Worm (Caenorhabditis elegans) whole organism, L4 larva: ENCODE results near the gene sup-26.

Experiments
- F44E2.7 ChIP-seq: fragments of 200-800 bp; sonication (Bioruptor generic); IDR thresholded peaks from 2 replicates; pipeline ENCODE4 v2.1.2; 2022; ENCODE audit warnings: missing genetic modification characterization, missing compliant biosample characterization
- F49E8.2 ChIP-seq: sonication (generic microtip); optimal IDR thresholded peaks from 2 replicates; lab custom pipeline; 2016; ENCODE audit warnings: missing compliant biosample characterization, mild to moderate bottlenecking, missing genetic modification characterization, borderline replicate concordance
- Y48G9A.11 ChIP-seq: fragments of 200-800 bp; sonication (Bioruptor generic); IDR thresholded peaks from 2 replicates; pipeline ENCODE4 v1.3.6; 2022; ENCODE audit warnings: missing genetic modification reagents, missing genetic modification characterization, missing compliant biosample characterization
- Y5F2A.4 ChIP-seq: fragments of 200-800 bp; sonication (Bioruptor generic); optimal IDR thresholded peaks from 2 replicates; lab custom pipeline; 2018; ENCODE audit warnings: mild to moderate bottlenecking, missing genetic modification characterization, missing compliant biosample characterization
- ZK546.5 ChIP-seq, 2 experiments: sonication (generic microtip); optimal IDR thresholded peaks; 2 replicates each; lab custom pipeline; 2017; ENCODE audit warnings: missing biosample characterization in 2 of 2, missing genetic modification characterization in 2 of 2
- aha-1 ChIP-seq: fragments of 150-350 bp; peaks from one replicate; lab custom pipeline; 2014; ENCODE audit warnings: missing biosample characterization, missing genetic modification characterization
- attf-4 ChIP-seq: sonication (generic microtip); optimal IDR thresholded peaks from 3 replicates; lab custom pipeline; 2017; ENCODE audit warnings: missing biosample characterization, missing genetic modification characterization
- ceh-20 ChIP-seq: fragments of 200-800 bp; sonication (Bioruptor generic); IDR thresholded peaks from 2 replicates; pipeline ENCODE4 v1.3.6; 2022; ENCODE audit warnings: missing genetic modification reagents, missing genetic modification characterization, missing compliant biosample characterization
- ceh-28 ChIP-seq: fragments of 150-350 bp; optimal IDR thresholded peaks from 2 replicates; lab custom pipeline; 2014; ENCODE audit warnings: missing biosample characterization, missing genetic modification reagents, missing genetic modification characterization
- ceh-62 ChIP-seq: sonication (generic microtip); optimal IDR thresholded peaks from 2 replicates; lab custom pipeline; 2017; ENCODE audit warnings: missing biosample characterization, missing genetic modification characterization
- ces-1 ChIP-seq: fragments of 150-350 bp; sonication (generic microtip); optimal IDR thresholded peaks from 4 replicates; lab custom pipeline; 2014; ENCODE audit warnings: missing biosample characterization, missing genetic modification reagents, missing genetic modification characterization
- daf-16 ChIP-seq, 3 experiments: sonication (generic microtip); optimal IDR thresholded peaks; 2 replicates each; lab custom pipeline; 2016 to 2017; ENCODE audit warnings: missing genetic modification characterization in 3 of 3, missing genetic modification reagents in 3 of 3, mild to moderate bottlenecking in 2 of 3, missing compliant biosample characterization in 2 of 3, missing biosample characterization in 1 of 3, moderate library complexity in 1 of 3
- dpl-1 ChIP-seq: fragments of 150-350 bp; optimal IDR thresholded peaks from 2 replicates; lab custom pipeline; 2014; ENCODE audit warnings: missing biosample characterization, missing genetic modification reagents, missing genetic modification characterization
- fkh-10 ChIP-seq: fragments of 150-350 bp; optimal IDR thresholded peaks from 2 replicates; lab custom pipeline; 2014; ENCODE audit warnings: missing biosample characterization, missing genetic modification reagents, missing genetic modification characterization
- fos-1 ChIP-seq: fragments of 150-350 bp; optimal IDR thresholded peaks from 2 replicates; lab custom pipeline; 2014; ENCODE audit warnings: missing biosample characterization, missing genetic modification characterization
- gei-8 ChIP-seq: fragments of 200-800 bp; sonication (Bioruptor generic); optimal IDR thresholded peaks from 2 replicates; lab custom pipeline; 2018; ENCODE audit warnings: mild to moderate bottlenecking, missing genetic modification characterization, missing compliant biosample characterization
- hmg-1.1 ChIP-seq: fragments of 200-800 bp; sonication (Bioruptor generic); IDR thresholded peaks from 2 replicates; pipeline ENCODE4 v1.3.6; 2022; ENCODE audit warnings: missing genetic modification reagents, missing genetic modification characterization, missing compliant biosample characterization
- jun-1 ChIP-seq: fragments of 150-350 bp; optimal IDR thresholded peaks from 2 replicates; lab custom pipeline; 2014; ENCODE audit warnings: missing biosample characterization, missing genetic modification reagents, missing genetic modification characterization
- lsy-2 ChIP-seq, 2 experiments: fragments of 150-350 bp in 1 of 2; sonication (generic microtip) in 1 of 2; optimal IDR thresholded peaks; 2 replicates each; lab custom pipeline; 2014 to 2017; ENCODE audit warnings: missing biosample characterization in 2 of 2, missing genetic modification characterization in 2 of 2
- mep-1 ChIP-seq: fragments of 150-350 bp; sonication (generic microtip); optimal IDR thresholded peaks from 3 replicates; lab custom pipeline; 2014; ENCODE audit warnings: missing biosample characterization, missing genetic modification characterization
- mes-2 ChIP-seq: sonication (generic microtip); optimal IDR thresholded peaks from 2 replicates; lab custom pipeline; 2016; ENCODE audit warnings: missing genotype, mild to moderate bottlenecking, missing genetic modification characterization, missing compliant biosample characterization; ENCODE audit not compliant: poor library complexity, severe bottlenecking
- mxl-2 ChIP-seq: fragments of 200-800 bp; sonication (Bioruptor generic); conservative IDR thresholded peaks from 2 replicates; pipeline ENCODE4 v1.3.6; 2022; ENCODE audit warnings: missing genetic modification reagents, missing genetic modification characterization, missing compliant biosample characterization
- nhr-10 ChIP-seq: fragments of 150-350 bp; optimal IDR thresholded peaks from 2 replicates; lab custom pipeline; 2014; ENCODE audit warnings: missing biosample characterization, missing genetic modification characterization
- nhr-11 ChIP-seq: fragments of 150-350 bp; optimal IDR thresholded peaks from 2 replicates; lab custom pipeline; 2014; ENCODE audit warnings: missing biosample characterization, missing genetic modification characterization
- nhr-111 ChIP-seq: fragments of 200-800 bp; sonication (Bioruptor generic); optimal IDR thresholded peaks from 2 replicates; lab custom pipeline; 2018; ENCODE audit warnings: mild to moderate bottlenecking, missing genetic modification characterization, missing compliant biosample characterization
- nhr-25 ChIP-seq: sonication (generic microtip); optimal IDR thresholded peaks from 2 replicates; lab custom pipeline; 2017; ENCODE audit warnings: missing genetic modification characterization, mild to moderate bottlenecking, missing compliant biosample characterization, antibody characterized with exemption, moderate library complexity, borderline replicate concordance; ENCODE audit not compliant: insufficient read depth
- nhr-42 ChIP-seq: fragments of 200-800 bp; sonication (Bioruptor generic); IDR thresholded peaks from 2 replicates; pipeline ENCODE4 v1.3.6; 2022; ENCODE audit warnings: missing genetic modification characterization, missing compliant biosample characterization
- nhr-76 ChIP-seq: fragments of 150-350 bp; optimal IDR thresholded peaks from 2 replicates; lab custom pipeline; 2014; ENCODE audit warnings: missing biosample characterization, missing genetic modification characterization
- pha-4 ChIP-seq, 2 experiments: fragments of 150-350 bp in 1 of 2; fragments of 200-800 bp in 1 of 2; sonication (Bioruptor generic) in 1 of 2; IDR thresholded peaks in 1 of 2; optimal IDR thresholded peaks in 1 of 2; 2 replicates each; pipeline versions ENCODE4 v1.3.6 to Lab custom; 2014 to 2022; ENCODE audit warnings: missing genetic modification characterization in 2 of 2, missing genetic modification reagents in 2 of 2, missing biosample characterization in 1 of 2, missing compliant biosample characterization in 1 of 2
- php-3 ChIP-seq: fragments of 200-800 bp; sonication (Bioruptor generic); IDR thresholded peaks from 2 replicates; pipeline ENCODE4 v1.3.6; 2022; ENCODE audit warnings: missing genetic modification reagents, missing genetic modification characterization, missing compliant biosample characterization
- saeg-2 ChIP-seq: fragments of 200-800 bp; sonication (Bioruptor generic); IDR thresholded peaks from 2 replicates; pipeline ENCODE4 v1.3.6; 2022; ENCODE audit warnings: missing genetic modification reagents, missing genetic modification characterization, missing compliant biosample characterization
- spr-1 ChIP-seq: sonication (generic microtip); optimal IDR thresholded peaks from 2 replicates; lab custom pipeline; 2016; ENCODE audit warnings: mild to moderate bottlenecking, missing genetic modification characterization, missing compliant biosample characterization
- unc-130 ChIP-seq: sonication (generic microtip); optimal IDR thresholded peaks from 2 replicates; lab custom pipeline; 2016; ENCODE audit warnings: missing genetic modification reagents, missing genetic modification characterization, missing compliant biosample characterization
- unc-39 ChIP-seq: sonication (generic microtip); optimal IDR thresholded peaks from 2 replicates; lab custom pipeline; 2017; ENCODE audit warnings: missing biosample characterization, missing genetic modification characterization
- unc-62 ChIP-seq, 3 experiments: fragments of 150-350 bp in 1 of 3; sonication (generic microtip); optimal IDR thresholded peaks in 2 of 3; peaks in 1 of 3; 1 replicate in 1 of 3; 2 replicates in 2 of 3; lab custom pipeline; 2014 to 2017; ENCODE audit warnings: missing biosample characterization in 3 of 3, missing genetic modification characterization in 3 of 3, missing genetic modification reagents in 3 of 3, missing genotype in 1 of 3
- vab-7 ChIP-seq: fragments of 200-800 bp; sonication (Bioruptor generic); IDR thresholded peaks from 2 replicates; pipeline ENCODE4 v1.3.6; 2022; ENCODE audit warnings: missing genetic modification reagents, missing genetic modification characterization, missing compliant biosample characterization
- zip-2 ChIP-seq: fragments of 150-350 bp; optimal IDR thresholded peaks from 2 replicates; lab custom pipeline; 2014; ENCODE audit warnings: missing biosample characterization, missing genetic modification characterization
- ztf-7 ChIP-seq: fragments of 150-350 bp; optimal IDR thresholded peaks from 2 replicates; lab custom pipeline; 2014; ENCODE audit warnings: missing biosample characterization, missing genetic modification characterization

sup-26 gene

ce11 chrIII:4300989-4301498 lies 21.0 kb upstream of the sup-26 start, which contains the start of gene R10E4.11:
TSS of gene R10E4.11 (minus strand) at chrIII:4301039.
- TF ChIP-seq daf-16 (GFP tag; optimal IDR thresholded peaks at IDR 0.05; lab: Kevin White, UChicago): peak in 1 of 2 experiments; percentile 30
- peak; percentile 23 for TF ChIP-seq daf-16 (tag; optimal IDR thresholded peaks at IDR 0.05; lab: Kevin White, UChicago)
- no peak for TF ChIP-seq jun-1 (tag; lab: Kevin White, UChicago)
- peak in 1 of 2 experiments; percentile 28 for TF ChIP-seq lsy-2 (tag; optimal IDR thresholded peaks at IDR 0.05; lab: Kevin White, UChicago)
- TF ChIP-seq saeg-2 (GFP tag; lab: Robert Waterston, UW): no peak
- no peak for TF ChIP-seq gei-8 (GFP tag; lab: Kevin White, UChicago)

DNA sequence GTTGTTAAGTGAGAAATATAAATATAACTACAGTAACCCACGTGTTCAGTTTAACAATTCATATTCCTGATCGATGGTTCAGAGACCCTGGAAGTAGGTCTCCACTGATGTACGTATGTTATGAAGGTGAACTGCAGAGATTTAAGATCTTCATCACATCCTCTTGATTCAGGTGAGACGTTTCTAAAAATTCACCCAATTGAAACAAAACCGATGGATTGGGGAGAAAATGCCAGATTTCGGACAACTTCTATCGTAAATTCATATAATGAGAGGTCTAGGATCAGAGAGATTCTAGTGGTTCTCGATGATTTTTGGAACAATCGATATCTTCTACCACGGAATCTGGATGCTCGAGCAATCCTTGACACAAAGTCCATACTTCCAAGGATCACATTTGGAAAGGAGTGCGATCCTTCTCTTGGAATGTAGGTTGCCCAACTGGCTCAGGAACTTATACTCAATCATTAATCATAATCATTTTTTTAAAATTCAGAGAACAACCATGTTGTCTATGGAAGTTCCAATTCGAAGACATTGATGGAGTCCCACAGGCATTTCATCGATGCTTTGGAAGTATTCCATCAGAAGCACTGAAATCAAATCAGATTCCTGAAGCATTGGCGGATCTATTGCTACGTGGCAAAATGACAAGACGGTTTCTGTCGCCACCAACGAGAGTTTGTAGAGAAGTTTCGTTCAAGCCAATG lies 14.3 kb upstream of the sup-26 start, which contains the start of the genes nth-1 and R10E4.7:
Gene nth-1, minus strand, starts transcription at position 101 of the 710 bp plus-strand sequence.
Gene R10E4.7, plus strand, starts transcription at position 660 of the 710 bp plus-strand sequence.
- no peak for TF ChIP-seq vab-7 (GFP tag; lab: Robert Waterston, UW)
- no peak for TF ChIP-seq ceh-62
- TF ChIP-seq nhr-25: no peak
- no peak for TF ChIP-seq F49E8.2 (tag; lab: Kevin White, UChicago)
- no peak for TF ChIP-seq fos-1 (tag; lab: Kevin White, UChicago)
- no peak for TF ChIP-seq pha-4 (GFP tag; IDR thresholded peaks at IDR 0.05; lab: Robert Waterston, UW)
- no peak for TF ChIP-seq pha-4 (tag; optimal IDR thresholded peaks at IDR 0.05; lab: Kevin White, UChicago)

- TF ChIP-seq nhr-111 (GFP tag; lab: Kevin White, UChicago): no peak
- TF ChIP-seq nhr-42: no peak
- TF ChIP-seq hmg-1.1 (GFP tag; lab: Robert Waterston, UW): no peak
- TF ChIP-seq php-3 (GFP tag; lab: Robert Waterston, UW): no peak
- TF ChIP-seq aha-1 (tag; lab: Kevin White, UChicago): no peak
- no peak for TF ChIP-seq mep-1 (tag; lab: Kevin White, UChicago)
- no peak for TF ChIP-seq ztf-7 (tag; lab: Kevin White, UChicago)
- TF ChIP-seq ceh-62: no peak
- TF ChIP-seq nhr-25: no peak
- TF ChIP-seq F44E2.7 (GFP tag; lab: Robert Waterston, UW): no peak
- TF ChIP-seq unc-39: no peak
- no peak for TF ChIP-seq Y48G9A.11 (GFP tag; lab: Robert Waterston, UW)
- TF ChIP-seq attf-4 (tag; lab: Kevin White, UChicago): no peak
- no peak for TF ChIP-seq zip-2 (tag; lab: Kevin White, UChicago)
- TF ChIP-seq ZK546.5 (tag; optimal IDR thresholded peaks at IDR 0.05; lab: Kevin White, UChicago): no peak
These were observed 13.1 kb upstream of the sup-26 start, which contains the start of gene R10E4.6 for ce11 chrIII:4293108-4293507. TSS of gene R10E4.6 (plus strand) at chrIII:4293408.

- TF ChIP-seq ceh-28 (tag; lab: Kevin White, UChicago) (no peak), nhr-10 (no peak), Y5F2A.4 (GFP tag; lab: Kevin White, UChicago) (no peak), dpl-1 (GFP tag; lab: Kevin White, UChicago) (peak; percentile 86), mes-2 (peak; percentile 62), lsy-2 (tag; optimal IDR thresholded peaks at IDR 0.05; lab: Kevin White, UChicago) (peak in 1 of 2 experiments; percentile 56), mxl-2 (GFP tag; lab: Robert Waterston, UW) (no peak), ces-1 (no peak), unc-62 (GFP tag; optimal IDR thresholded peaks at IDR 0.05 in 1 of 2; lab: Kevin White, UChicago) (no peak), unc-62 (tag; optimal IDR thresholded peaks at IDR 0.05; lab: Kevin White, UChicago) (no peak), unc-130 (GFP tag; lab: Kevin White, UChicago) (peak; percentile 28), ceh-20 (GFP tag; lab: Robert Waterston, UW) (no peak), fkh-10 (GFP tag; lab: Kevin White, UChicago) (no peak), nhr-76 (no peak), nhr-11 (tag; lab: Kevin White, UChicago) (no peak), daf-16 (GFP tag; optimal IDR thresholded peaks at IDR 0.05; lab: Kevin White, UChicago) (no peak), daf-16 (tag; optimal IDR thresholded peaks at IDR 0.05; lab: Kevin White, UChicago) (peak; percentile 19), spr-1 (tag; lab: Kevin White, UChicago) (no peak), pha-4 (GFP tag; IDR thresholded peaks at IDR 0.05; lab: Robert Waterston, UW) (no peak), pha-4 (tag; optimal IDR thresholded peaks at IDR 0.05; lab: Kevin White, UChicago) (no peak)
These were observed 11.2 kb upstream of the sup-26 start, which contains the start of gene mcm-5 for ce11 chrIII:4291216-4291691. TSS of gene mcm-5 (minus strand) at chrIII:4291266.
